Fruit fly (Drosophila melanogaster) S2 (cell line): ENCODE measurements around the gene CG7231.

ENCODE experiments used
- CG8478 ChIP-seq: fragments of >200 bp; optimal IDR thresholded peaks from 2 replicates; lab custom pipeline; 2018
- CTCF ChIP-seq, 2 experiments: fragments of >200 bp; optimal IDR thresholded peaks; 2 replicates each; lab custom pipeline; 2018

Gene CG7231

DNA sequence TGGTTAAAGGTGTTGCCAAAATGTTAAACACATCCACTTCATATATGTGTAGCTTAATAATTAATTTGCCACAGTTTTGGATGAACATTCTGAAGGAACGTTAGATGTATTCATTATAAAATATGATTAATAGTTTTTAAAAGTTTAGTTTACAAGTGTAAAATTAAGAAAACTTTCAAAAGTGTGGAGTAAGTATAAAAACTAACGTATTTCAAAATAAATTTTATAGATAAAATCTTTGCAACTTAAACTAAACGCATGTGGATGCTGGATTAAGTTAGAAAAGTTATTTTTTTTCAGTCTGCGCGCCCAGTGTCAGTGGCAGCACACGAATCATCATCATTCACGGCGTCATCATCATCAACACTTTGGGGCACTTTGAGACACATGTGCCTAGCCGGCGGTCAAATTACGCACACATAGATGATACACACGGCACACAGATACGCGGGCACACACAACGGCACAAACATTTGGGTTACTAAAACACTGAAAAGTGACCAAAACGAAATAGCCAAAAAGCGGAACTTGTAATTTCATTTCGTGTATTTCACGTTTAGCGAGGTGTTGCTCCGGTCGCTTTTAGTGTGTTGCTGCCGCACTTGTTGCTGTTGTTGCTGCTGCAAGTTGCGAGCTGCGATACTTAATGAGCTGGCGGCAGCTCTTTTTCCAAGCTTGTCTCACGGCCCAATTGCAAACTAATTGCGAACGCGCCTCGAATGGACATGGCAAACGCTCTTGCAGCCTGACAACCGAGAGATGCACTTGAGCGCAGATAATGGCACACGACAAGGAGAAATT lies 26.5 kb upstream of the CG7231 start:
- TF ChIP-seq CTCF (optimal IDR thresholded peaks at IDR 0.05; lab: Kevin White, UChicago) (no peak), CG8478 (lab: Kevin White, UChicago) (no peak)

DNA sequence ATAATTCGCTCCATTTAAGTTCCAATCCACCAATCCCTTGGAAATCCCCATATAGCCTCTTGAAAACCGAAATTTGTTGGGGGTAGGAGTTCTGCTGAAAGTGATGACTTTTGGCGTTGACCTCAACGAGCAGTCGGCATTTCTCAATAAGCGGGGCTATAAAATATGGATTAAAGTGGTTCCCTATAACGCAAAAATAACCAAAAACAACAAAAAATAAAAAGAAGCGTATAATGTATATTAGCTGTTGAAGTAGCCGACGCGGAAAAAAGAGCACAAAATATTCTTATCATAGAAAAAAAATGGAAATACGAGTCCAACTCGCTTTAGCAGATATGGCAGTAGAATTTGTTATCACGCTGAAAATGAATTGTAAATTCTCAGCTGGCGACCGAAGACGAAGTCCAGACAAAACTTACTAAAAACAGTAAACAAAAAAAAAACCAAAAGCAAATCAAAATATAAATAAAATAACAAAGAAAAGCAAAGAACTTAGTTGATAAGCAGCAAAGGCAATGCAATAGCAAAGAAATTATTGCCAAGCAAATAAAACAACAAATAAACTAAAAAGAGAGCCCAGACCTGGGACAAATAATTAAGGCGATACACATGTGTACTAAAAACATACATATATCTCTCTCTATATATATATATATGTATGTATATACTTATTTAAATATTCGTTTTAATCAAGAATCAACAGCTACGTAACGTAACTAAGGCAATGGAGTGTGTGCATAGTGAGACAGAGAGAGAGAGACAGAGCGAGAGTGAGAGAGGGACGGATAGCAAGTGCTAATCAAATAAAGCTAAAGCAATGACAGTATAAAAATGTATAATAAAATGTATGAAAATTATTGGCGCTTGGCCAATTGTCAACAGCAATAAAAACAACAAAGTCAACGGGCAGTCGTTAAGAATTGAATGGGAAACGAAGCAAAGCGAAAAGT lies 22.9 kb upstream of the CG7231 start:
- TF ChIP-seq CTCF (optimal IDR thresholded peaks at IDR 0.05; lab: Kevin White, UChicago) (no peak), CG8478 (lab: Kevin White, UChicago) (no peak)

DNA sequence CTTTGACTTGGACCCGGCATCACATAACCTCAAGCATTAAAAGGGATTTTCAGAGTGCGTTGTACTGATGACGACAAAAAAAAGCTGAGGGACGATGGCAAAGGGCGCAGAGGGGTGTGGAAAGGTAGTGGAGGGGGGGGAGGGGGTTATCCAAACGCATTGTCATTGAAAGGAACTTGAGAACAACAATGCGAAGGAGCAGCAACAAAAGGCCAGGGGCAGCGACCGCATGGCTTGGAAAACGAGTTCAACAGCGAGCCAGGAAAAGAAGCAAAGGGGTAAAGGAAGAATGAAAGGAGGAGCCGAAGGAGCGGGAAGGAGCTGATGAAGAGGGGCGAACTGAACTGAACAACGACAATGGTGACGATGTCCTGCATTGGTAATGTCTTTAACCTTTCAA lies 21.5 kb upstream of the CG7231 start:
- TF ChIP-seq CTCF (optimal IDR thresholded peaks at IDR 0.05; lab: Kevin White, UChicago) = no peak
- TF ChIP-seq CG8478 (lab: Kevin White, UChicago) = no peak

DNA sequence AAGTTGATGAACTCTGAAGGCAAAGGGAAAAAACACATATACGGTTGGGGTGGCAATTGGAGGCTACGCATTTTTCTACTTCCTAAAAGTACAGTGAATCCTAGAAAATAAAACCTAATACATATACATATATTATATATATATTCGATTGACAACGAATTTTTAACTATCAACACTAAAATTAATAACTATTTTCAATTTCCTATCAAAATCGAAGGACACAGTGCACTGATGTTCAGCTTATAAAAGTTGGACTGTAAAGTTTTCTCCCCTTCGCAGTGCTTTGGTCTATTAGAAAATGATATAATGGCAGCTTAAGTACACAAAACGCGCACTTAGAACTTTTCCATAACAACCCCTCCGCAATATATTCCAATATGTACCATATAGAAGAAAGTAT lies 20.9 kb upstream of the CG7231 start:
- no peak for TF ChIP-seq CTCF (optimal IDR thresholded peaks at IDR 0.05; lab: Kevin White, UChicago)
- no peak for TF ChIP-seq CG8478 (lab: Kevin White, UChicago)

DNA sequence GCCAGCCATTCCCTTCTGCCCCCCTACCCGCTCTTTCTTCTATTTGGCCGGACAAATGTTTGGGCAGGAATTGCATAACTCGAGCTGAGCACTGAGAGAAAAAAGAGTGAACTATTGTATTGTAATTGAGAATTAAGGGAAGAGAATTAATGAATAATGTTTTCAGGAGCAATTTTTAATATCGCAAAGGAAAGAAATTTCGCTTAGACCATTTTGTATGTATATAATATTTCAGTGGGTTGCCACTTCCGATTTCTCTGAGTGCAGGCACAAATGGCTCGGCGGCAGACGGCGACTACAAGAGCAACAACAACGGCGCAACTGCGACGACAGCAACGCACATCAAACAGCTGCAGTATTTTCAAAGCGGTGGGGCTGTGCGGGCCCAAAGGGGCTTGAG lies 19.1 kb upstream of the CG7231 start:
- TF ChIP-seq CTCF (optimal IDR thresholded peaks at IDR 0.05; lab: Kevin White, UChicago) (no peak), CG8478 (lab: Kevin White, UChicago) (no peak)

DNA sequence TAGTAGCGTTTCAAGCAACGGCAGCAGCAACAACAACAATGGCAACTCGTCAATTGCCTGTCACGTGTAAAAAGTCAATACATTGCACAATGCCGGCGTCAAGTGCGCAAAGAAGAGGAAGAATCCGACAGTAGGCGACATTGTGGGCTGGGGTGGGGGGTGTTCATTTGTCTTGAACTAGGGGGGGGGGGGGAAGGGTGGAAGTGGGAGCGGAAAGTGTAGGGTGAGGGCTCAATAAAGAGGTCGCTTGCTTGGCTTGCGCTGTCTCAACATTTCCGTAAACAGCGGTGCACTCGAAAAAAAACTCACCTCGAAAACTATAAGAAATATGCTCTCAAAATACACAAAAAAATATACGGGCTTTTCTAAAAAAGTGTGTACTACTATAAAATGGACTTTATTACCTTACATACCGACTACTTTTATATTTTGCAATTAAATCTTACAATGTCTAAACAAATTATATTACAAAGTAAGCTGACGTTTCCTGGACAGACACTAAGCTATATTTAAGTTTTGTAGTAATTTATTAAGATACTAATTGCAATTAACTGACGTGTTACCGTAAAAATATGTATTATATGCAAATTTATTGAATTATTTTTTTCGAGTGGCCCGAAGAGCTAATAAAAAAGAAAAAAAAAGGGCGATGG lies 17.8 kb upstream of the CG7231 start:
- TF ChIP-seq CTCF (optimal IDR thresholded peaks at IDR 0.05; lab: Kevin White, UChicago) (no peak), CG8478 (lab: Kevin White, UChicago) (no peak)

DNA sequence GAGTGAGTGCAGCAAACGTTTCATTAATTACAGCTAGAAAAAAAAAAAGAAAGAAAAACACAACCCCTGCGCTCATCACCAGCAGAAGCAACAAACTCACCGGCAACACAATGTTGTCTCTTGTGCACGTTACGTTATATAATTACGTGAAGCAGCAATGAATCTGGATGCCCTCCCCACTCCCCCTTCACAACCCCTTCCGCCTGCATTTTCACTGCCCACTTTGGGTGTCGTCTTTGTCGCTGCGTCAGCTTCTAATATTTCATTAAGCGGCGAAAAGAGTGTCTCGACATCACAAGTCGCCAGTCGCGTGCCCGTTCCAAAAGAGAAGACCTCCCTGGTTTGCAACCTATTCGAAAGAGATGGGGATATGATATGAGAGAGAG lies 17.3 kb upstream of the CG7231 start:
- TF ChIP-seq CG8478 (lab: Kevin White, UChicago) (no peak), CTCF (optimal IDR thresholded peaks at IDR 0.05; lab: Kevin White, UChicago) (no peak)

DNA sequence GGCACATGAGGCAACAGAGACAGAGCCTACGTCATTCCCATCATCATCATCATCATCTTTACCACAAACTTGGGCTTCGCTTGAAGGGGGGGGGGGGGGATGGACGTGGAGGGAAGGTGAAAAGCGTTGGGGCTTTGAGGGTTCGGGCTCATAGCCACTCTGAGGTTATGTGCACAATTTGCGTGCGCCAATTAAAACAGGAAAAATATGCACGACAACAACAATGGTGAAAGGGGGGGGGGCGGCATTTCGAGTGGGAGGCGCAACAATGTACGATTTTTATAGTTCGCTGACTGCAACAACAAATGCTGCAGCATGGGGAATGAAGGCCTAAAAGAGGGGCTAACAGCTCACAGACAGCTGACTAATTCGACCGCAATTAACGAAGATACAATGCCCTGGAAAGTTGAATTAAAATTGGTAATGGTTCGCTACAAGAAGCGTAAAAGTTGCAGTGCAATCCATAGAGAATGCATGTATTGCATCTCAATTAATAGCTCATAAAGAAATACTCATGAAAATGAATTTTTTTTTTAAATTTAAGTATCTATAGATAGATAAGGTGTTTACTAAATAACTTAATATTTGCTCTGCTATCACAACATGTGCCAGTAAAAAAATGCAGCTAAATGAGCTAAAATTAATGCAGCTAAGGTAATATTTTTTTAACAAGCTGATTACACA lies 16.7 kb upstream of the CG7231 start:
- TF ChIP-seq CG8478 (lab: Kevin White, UChicago) (no peak), CTCF (optimal IDR thresholded peaks at IDR 0.05; lab: Kevin White, UChicago) (no peak)

DNA sequence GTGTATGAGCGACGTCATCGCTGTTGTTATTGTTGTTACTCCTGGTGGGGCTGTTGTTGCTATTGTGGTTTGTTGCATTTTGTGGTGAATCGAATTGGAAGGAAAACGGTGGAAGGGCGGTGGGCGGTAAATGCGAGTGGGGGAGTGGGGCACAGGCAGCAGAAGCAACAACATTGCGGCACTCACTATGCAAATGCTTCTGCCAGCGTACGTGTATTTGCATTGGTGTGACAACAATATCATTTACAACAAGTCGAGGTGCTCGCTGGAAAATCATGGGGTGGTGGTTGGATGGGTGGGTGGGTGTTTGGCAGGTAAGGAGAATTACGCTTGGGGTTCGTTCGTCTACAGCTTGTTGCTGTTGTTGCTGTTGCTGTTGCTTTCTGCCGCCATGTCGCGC lies 16.1 kb upstream of the CG7231 start:
- no peak for TF ChIP-seq CG8478 (lab: Kevin White, UChicago)

DNA sequence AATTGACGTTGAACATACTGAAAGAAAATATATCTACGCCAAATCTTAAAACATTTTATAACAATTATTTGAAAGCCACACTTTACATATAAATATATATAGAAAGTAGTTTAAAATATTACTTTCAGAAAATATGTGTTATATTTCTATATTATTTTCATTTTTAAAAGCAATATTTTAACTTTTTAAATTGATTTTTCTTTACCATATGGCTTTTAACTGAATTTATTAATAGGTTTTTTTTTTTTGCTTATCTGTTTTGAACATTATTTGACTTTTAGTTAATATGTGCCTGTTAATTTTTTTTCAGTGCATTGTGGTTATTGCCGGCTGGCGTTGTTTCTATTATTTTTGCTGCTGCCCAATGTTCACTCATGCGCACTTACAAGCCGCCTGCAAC lies 15.7 kb upstream of the CG7231 start:
- no peak for TF ChIP-seq CG8478 (lab: Kevin White, UChicago)
- TF ChIP-seq CTCF (optimal IDR thresholded peaks at IDR 0.05; lab: Kevin White, UChicago) = no peak

DNA sequence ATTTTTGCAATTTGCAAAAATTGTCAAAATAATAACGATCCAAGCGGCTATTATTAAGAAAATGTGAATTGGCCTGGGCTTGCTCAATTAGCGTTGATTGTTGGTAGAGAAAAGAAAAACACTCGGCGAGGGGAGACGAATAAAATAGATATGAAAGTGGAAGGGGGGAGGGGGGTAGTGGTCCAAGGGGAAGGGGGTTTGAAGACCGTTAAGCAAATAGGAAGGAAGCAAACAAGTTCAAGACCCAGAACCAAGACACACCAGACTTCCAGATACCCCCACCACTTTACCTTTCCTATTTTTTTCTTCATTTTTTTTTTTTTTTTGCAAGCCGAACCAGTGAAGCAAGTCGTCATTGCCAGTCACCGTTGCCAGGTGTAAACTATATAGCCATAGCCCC lies 14.4 kb upstream of the CG7231 start:
- no peak for TF ChIP-seq CTCF (optimal IDR thresholded peaks at IDR 0.05; lab: Kevin White, UChicago)

DNA sequence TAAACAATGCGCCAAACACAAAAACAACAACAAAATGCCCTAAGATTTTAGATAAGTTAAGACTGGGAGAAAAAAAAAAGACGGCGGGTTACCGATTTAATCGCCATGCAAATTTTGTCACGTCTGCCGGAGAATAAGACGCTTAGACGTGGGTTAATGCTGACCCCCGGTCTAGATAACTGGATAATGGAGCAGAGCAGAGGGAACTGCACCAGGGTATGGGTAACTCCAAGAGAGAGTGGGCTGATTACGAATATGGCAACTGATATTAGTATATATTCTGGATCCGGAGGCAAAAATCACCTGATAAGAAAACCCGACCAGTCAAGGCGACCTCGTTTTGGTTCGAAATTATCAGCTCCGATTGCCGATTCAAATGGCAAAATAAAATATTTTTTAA lies 13.7 kb upstream of the CG7231 start:
- no peak for TF ChIP-seq CG8478 (lab: Kevin White, UChicago)
- no peak for TF ChIP-seq CTCF (optimal IDR thresholded peaks at IDR 0.05; lab: Kevin White, UChicago)

DNA sequence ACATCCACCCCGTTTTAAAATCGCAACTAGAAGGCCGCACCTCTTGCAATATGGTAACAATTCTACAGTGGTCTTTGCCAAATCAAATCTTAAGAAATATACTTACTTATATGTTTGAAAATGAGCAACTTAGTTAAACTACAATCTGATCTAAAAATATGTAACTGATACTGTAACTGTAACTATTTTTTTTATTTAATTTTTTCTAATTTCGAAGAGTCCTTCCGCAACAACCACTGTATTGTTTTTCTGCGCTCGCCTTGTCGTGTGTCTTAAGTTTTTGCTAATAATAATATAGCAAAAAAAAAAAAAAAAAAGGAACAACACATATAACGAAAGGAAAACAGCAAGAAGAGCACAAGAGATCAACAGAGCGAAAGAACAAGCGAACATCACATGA lies 12.3 kb upstream of the CG7231 start:
- TF ChIP-seq CTCF (optimal IDR thresholded peaks at IDR 0.05; lab: Kevin White, UChicago) (no peak), CG8478 (lab: Kevin White, UChicago) (no peak)

DNA sequence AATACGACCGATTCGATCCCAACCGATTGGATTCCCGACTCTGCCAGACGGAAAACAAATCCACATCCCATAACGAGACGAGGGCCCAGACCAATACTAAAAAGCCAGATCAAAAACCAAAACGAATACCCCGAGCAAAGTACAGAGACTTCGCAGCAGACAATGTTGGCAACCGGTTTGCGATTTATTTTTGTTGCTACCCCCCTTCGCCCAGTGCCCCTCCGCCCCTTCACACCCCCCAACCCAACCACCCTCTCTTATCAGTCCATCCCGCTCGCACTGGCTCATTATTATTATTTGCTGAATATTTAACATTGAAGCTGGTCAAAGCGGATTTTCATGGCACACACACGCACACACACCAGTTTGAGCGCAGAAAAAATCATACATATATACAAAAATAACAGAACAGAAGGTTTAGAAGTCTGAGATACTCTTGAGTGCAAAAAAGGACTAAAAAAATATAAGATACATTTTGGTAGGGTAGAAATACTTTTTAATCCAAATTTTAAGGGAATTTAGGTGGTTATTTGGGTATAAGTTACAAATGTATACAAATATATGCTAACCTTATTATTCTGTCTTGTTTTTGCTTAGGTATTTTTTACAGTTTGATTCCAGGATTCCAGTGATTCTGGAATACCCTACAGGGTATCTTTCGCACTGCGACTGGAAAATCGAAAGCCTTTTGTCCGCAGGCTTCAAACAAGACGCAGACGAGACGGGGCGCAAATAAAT lies 10.1 kb upstream of the CG7231 start:
- TF ChIP-seq CTCF (optimal IDR thresholded peaks at IDR 0.05; lab: Kevin White, UChicago) (no peak), CG8478 (lab: Kevin White, UChicago) (no peak)
